Worm (Caenorhabditis elegans) whole organism, L2 larva: ENCODE results near the gene trpp-4.
"Not testable (repeated sequence)": the region's sequence is repeated elsewhere in the genome, so short reads cannot be mapped to it uniquely, and the experiment has no call there.

Source experiments
- C34F6.9 ChIP-seq: fragments of 150-350 bp; optimal IDR thresholded peaks from 2 replicates; lab custom pipeline; 2014; ENCODE audit warnings: missing biosample characterization, missing genetic modification characterization
- F13H6.1 ChIP-seq: sonication (generic microtip); optimal IDR thresholded peaks from 2 replicates; lab custom pipeline; 2016; ENCODE audit warnings: missing genetic modification characterization, missing compliant biosample characterization
- ZK546.5 ChIP-seq: sonication (generic microtip); optimal IDR thresholded peaks from 2 replicates; lab custom pipeline; 2017; ENCODE audit warnings: missing biosample characterization, missing genetic modification characterization
- alr-1 ChIP-seq: fragments of 150-350 bp; optimal IDR thresholded peaks from 2 replicates; lab custom pipeline; 2014; ENCODE audit warnings: missing biosample characterization, missing genetic modification characterization
- aly-2 ChIP-seq: fragments of 150-350 bp; optimal IDR thresholded peaks from 2 replicates; lab custom pipeline; 2014; ENCODE audit warnings: missing biosample characterization, missing genetic modification characterization
- ama-1 ChIP-seq: fragments of 150-350 bp; optimal IDR thresholded peaks from 2 replicates; lab custom pipeline; 2018; ENCODE audit warnings: inconsistent platforms
- blmp-1 ChIP-seq: sonication (generic microtip); optimal IDR thresholded peaks from 2 replicates; lab custom pipeline; 2017; ENCODE audit warnings: missing genetic modification characterization, mild to moderate bottlenecking, missing compliant biosample characterization, antibody characterized with exemption, moderate library complexity; ENCODE audit not compliant: insufficient read depth
- ceh-16 ChIP-seq: fragments of 150-350 bp; optimal IDR thresholded peaks from 2 replicates; lab custom pipeline; 2014; ENCODE audit warnings: missing biosample characterization, missing genetic modification characterization
- ceh-82 ChIP-seq: fragments of 150-350 bp; optimal IDR thresholded peaks from 2 replicates; lab custom pipeline; 2014; ENCODE audit warnings: missing biosample characterization, missing genetic modification characterization
- dmd-4 ChIP-seq: sonication (generic microtip); optimal IDR thresholded peaks from 2 replicates; lab custom pipeline; 2017; ENCODE audit warnings: missing biosample characterization, missing genetic modification characterization
- elt-1 ChIP-seq: fragments of 150-350 bp; optimal IDR thresholded peaks from 2 replicates; lab custom pipeline; 2014; ENCODE audit warnings: missing biosample characterization, missing genetic modification characterization
- elt-3 ChIP-seq: sonication (generic microtip); optimal IDR thresholded peaks from 2 replicates; lab custom pipeline; 2017; ENCODE audit warnings: missing biosample characterization, missing genetic modification characterization
- fos-1 ChIP-seq: fragments of 150-350 bp; optimal IDR thresholded peaks from 2 replicates; lab custom pipeline; 2014; ENCODE audit warnings: missing biosample characterization, missing genetic modification characterization
- gmeb-1 ChIP-seq: fragments of 150-350 bp; optimal IDR thresholded peaks from 2 replicates; lab custom pipeline; 2014; ENCODE audit warnings: missing biosample characterization, missing genetic modification characterization
- lin-11 ChIP-seq: fragments of 150-350 bp; sonication (generic microtip); optimal IDR thresholded peaks from 2 replicates; lab custom pipeline; 2014; ENCODE audit warnings: missing biosample characterization, missing genetic modification characterization, inconsistent platforms, mixed read lengths
- lin-13 ChIP-seq: fragments of 150-350 bp; optimal IDR thresholded peaks from 2 replicates; lab custom pipeline; 2014; ENCODE audit warnings: missing biosample characterization, missing genetic modification reagents, missing genetic modification characterization
- lsy-2 ChIP-seq, 2 experiments: fragments of 150-350 bp in 1 of 2; sonication (generic microtip) in 1 of 2; optimal IDR thresholded peaks; 2 replicates each; lab custom pipeline; 2014 to 2017; ENCODE audit warnings: missing biosample characterization in 2 of 2, missing genetic modification characterization in 2 of 2
- mbf-1 ChIP-seq: sonication (generic microtip); optimal IDR thresholded peaks from 2 replicates; lab custom pipeline; 2017; ENCODE audit warnings: missing biosample characterization, missing genetic modification characterization
- mdl-1 ChIP-seq, 2 experiments: fragments of 150-350 bp in 1 of 2; sonication (generic microtip) in 1 of 2; optimal IDR thresholded peaks; 2 replicates each; lab custom pipeline; 2017; ENCODE audit warnings: missing biosample characterization in 2 of 2, missing genetic modification characterization in 2 of 2
- nhr-12 ChIP-seq: fragments of 150-350 bp; optimal IDR thresholded peaks from 2 replicates; lab custom pipeline; 2014; ENCODE audit warnings: missing biosample characterization, missing genetic modification characterization
- nhr-129 ChIP-seq: fragments of 150-350 bp; optimal IDR thresholded peaks from 2 replicates; lab custom pipeline; 2014; ENCODE audit warnings: missing biosample characterization, missing genetic modification characterization
- nhr-21 ChIP-seq: fragments of 150-350 bp; optimal IDR thresholded peaks from 2 replicates; lab custom pipeline; 2014; ENCODE audit warnings: missing biosample characterization, missing genetic modification characterization
- nhr-25 ChIP-seq: fragments of 150-350 bp; sonication (generic microtip); optimal IDR thresholded peaks from 3 replicates; lab custom pipeline; 2014; ENCODE audit warnings: missing biosample characterization, missing genetic modification characterization
- nhr-77 ChIP-seq: fragments of 150-350 bp; optimal IDR thresholded peaks from 2 replicates; lab custom pipeline; 2014; ENCODE audit warnings: missing biosample characterization, missing genetic modification characterization
- sem-4 ChIP-seq: fragments of 150-350 bp; optimal IDR thresholded peaks from 2 replicates; lab custom pipeline; 2014; ENCODE audit warnings: missing biosample characterization, missing genetic modification reagents, missing genetic modification characterization
- sma-3 ChIP-seq: sonication (generic microtip); optimal IDR thresholded peaks from 2 replicates; lab custom pipeline; 2016; ENCODE audit warnings: missing genetic modification reagents, missing genetic modification characterization, missing compliant biosample characterization
- sma-9 ChIP-seq, 2 experiments: fragments of 150-350 bp in 1 of 2; sonication (generic microtip) in 1 of 2; optimal IDR thresholded peaks; 2 replicates each; lab custom pipeline; 2014 to 2016; ENCODE audit warnings: missing genetic modification characterization in 2 of 2, mild to moderate bottlenecking in 1 of 2, missing biosample characterization in 1 of 2, missing compliant biosample characterization in 1 of 2, missing genetic modification reagents in 1 of 2, moderate library complexity in 1 of 2
- snpc-4 ChIP-seq: fragments of 150-350 bp; optimal IDR thresholded peaks from 2 replicates; lab custom pipeline; 2014; ENCODE audit warnings: missing biosample characterization, missing genetic modification characterization
- unc-39 ChIP-seq: fragments of 150-350 bp; optimal IDR thresholded peaks from 2 replicates; lab custom pipeline; 2014; ENCODE audit warnings: missing biosample characterization, missing genetic modification characterization
- unc-55 ChIP-seq: fragments of 150-350 bp; sonication (generic microtip); optimal IDR thresholded peaks from 3 replicates; lab custom pipeline; 2014; ENCODE audit warnings: missing biosample characterization, missing genetic modification reagents, missing genetic modification characterization
- zag-1 ChIP-seq: fragments of 150-350 bp; optimal IDR thresholded peaks from 2 replicates; lab custom pipeline; 2014; ENCODE audit warnings: missing biosample characterization, missing genetic modification characterization
- ztf-11 ChIP-seq: sonication (generic microtip); optimal IDR thresholded peaks from 2 replicates; lab custom pipeline; 2017; ENCODE audit warnings: missing biosample characterization, missing genetic modification characterization
- ztf-4 ChIP-seq: fragments of 150-350 bp; optimal IDR thresholded peaks from 2 replicates; lab custom pipeline; 2014; ENCODE audit warnings: missing biosample characterization, missing genetic modification characterization

The trpp-4 gene

ce11 chrV:9424514-9424913 lies 24.4 kb downstream of the trpp-4 start (continued):
- TF ChIP-seq aly-2 (no peak), F13H6.1 (peak; percentile 54)

DNA sequence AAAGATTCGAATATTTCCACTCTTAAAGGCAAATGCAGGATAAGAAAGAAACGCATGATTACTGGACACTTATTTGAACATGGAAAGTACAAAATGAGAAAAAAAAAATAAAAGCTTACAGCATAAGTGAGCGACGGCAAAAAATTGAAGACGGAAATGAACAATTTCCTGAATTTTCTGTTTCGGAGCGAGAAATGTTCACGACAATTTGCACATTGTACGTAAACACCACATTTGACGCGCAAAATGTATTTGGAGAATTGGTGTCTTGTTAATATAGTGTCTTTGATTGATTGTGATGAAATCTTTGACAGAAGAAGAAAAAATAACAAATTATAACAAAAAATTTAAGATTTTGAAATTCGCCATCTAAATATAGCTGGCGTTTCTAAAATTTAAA lies 25.5 kb downstream of the trpp-4 start, which contains the start of gene F36D4.5:
Gene F36D4.5 (minus strand): TSS at position 225 of the 400 bp plus-strand sequence.
- TF ChIP-seq C34F6.9 (tag; lab: Kevin White, UChicago) (peak; percentile 65), lsy-2 (tag; optimal IDR thresholded peaks at IDR 0.05; lab: Kevin White, UChicago) (peak in 1 of 2 experiments; percentile 47), ZK546.5 (tag; lab: Kevin White, UChicago) (no peak), sma-9 (GFP tag; optimal IDR thresholded peaks at IDR 0.05; lab: Kevin White, UChicago) (peak; percentile 39), sma-9 (tag; optimal IDR thresholded peaks at IDR 0.05; lab: Kevin White, UChicago) (no peak), F13H6.1 (no peak), alr-1 (tag; lab: Kevin White, UChicago) (no peak), nhr-25 (tag; lab: Kevin White, UChicago) (peak; percentile 2), nhr-21 (tag; lab: Kevin White, UChicago) (no peak), nhr-129 (peak; percentile 14), ztf-4 (tag; lab: Kevin White, UChicago) (no peak), unc-55 (peak; percentile 38), ama-1 (no peak), lin-11 (tag; lab: Kevin White, UChicago) (no peak)

ce11 chrV:9427075-9427474 lies 26.9 kb downstream of the trpp-4 start, which contains the start of gene F36D4.6:
Gene F36D4.6, minus strand, starts transcription at chrV:9427175.
- TF ChIP-seq mbf-1 (tag; lab: Kevin White, UChicago) (no peak), ZK546.5 (tag; lab: Kevin White, UChicago) (no peak), nhr-12 (tag; lab: Kevin White, UChicago) (no peak), ztf-11 (tag; lab: Kevin White, UChicago) (no peak), sma-9 (GFP tag; optimal IDR thresholded peaks at IDR 0.05; lab: Kevin White, UChicago) (no peak), sma-9 (tag; optimal IDR thresholded peaks at IDR 0.05; lab: Kevin White, UChicago) (no peak), nhr-77 (tag; lab: Kevin White, UChicago) (no peak), zag-1 (tag; lab: Kevin White, UChicago) (no peak), gmeb-1 (tag; lab: Kevin White, UChicago) (no peak), elt-1 (tag; lab: Kevin White, UChicago) (no peak), unc-55 (no peak), sem-4 (tag; lab: Kevin White, UChicago) (no peak), ceh-82 (tag; lab: Kevin White, UChicago) (no peak), lin-11 (tag; lab: Kevin White, UChicago) (no peak), unc-39 (tag; lab: Kevin White, UChicago) (no peak), fos-1 (tag; lab: Kevin White, UChicago) (no peak), mdl-1 (tag; optimal IDR thresholded peaks at IDR 0.05; lab: Kevin White, UChicago) (no peak), dmd-4 (no peak), alr-1 (tag; lab: Kevin White, UChicago) (no peak), lsy-2 (tag; optimal IDR thresholded peaks at IDR 0.05; lab: Kevin White, UChicago) (no peak), F13H6.1 (no peak)

DNA sequence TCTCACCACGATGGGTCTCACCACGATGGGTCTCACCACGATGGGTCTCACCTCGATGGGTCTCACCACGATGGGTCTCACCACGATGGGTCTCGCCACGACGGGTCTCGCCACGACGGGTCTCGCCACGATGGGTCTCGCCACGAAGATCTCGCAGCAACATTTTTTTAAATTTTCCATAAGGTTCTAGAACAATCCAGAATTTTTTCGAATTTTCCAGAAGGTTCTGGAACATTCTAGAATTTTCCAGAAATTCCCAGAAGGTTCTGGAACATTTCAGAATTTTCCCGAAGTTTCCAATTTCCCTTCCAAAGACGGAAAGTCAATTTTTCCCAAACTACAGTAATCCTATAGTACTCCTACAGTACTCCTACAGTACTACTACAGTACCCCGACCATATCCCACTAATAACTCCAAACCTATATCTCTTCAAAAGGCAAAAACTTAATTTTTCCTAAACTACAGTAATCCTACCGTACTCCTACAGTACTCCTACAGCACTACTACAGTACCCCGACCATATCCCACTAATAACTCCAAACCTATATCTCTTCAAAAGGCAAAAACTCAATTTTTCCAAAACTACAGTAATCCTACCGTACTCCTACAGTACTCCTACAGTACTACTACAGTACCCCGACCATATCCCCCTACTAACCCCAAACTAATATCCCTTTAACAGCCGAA lies 39.3 kb downstream of the trpp-4 start, which contains the start of gene Y54B9A.1:
Gene Y54B9A.1 (minus strand): TSS at position 235 of the 688 bp plus-strand sequence.
- not testable (repeated sequence) for TF ChIP-seq elt-3 (tag; lab: Kevin White, UChicago); nhr-129; ama-1

ce11 chrV:9440003-9440319 lies 39.8 kb downstream of the trpp-4 start:
- TF ChIP-seq ZK546.5 (tag; lab: Kevin White, UChicago), result no peak
- TF ChIP-seq snpc-4 (tag; lab: Kevin White, UChicago), result peak; percentile 7
- no peak for TF ChIP-seq sma-9 (GFP tag; optimal IDR thresholded peaks at IDR 0.05; lab: Kevin White, UChicago)
- TF ChIP-seq sma-9 (tag; optimal IDR thresholded peaks at IDR 0.05; lab: Kevin White, UChicago), result no peak
- TF ChIP-seq sma-3 (GFP tag; lab: Kevin White, UChicago), result no peak
- TF ChIP-seq lin-13, result no peak
- TF ChIP-seq, all 48 proteins: peak for 1

- TF ChIP-seq ztf-4 (tag; lab: Kevin White, UChicago), result no peak
- TF ChIP-seq ceh-16, result no peak
- TF ChIP-seq ceh-82 (tag; lab: Kevin White, UChicago), result no peak
- TF ChIP-seq blmp-1 (tag; lab: Kevin White, UChicago), result no peak
Observed at ce11 chrV:9441046-9441445, 40.9 kb downstream of the trpp-4 start.
